Fruit fly (Drosophila melanogaster): ENCODE measurements around the gene indra.

Gene indra

DNA sequence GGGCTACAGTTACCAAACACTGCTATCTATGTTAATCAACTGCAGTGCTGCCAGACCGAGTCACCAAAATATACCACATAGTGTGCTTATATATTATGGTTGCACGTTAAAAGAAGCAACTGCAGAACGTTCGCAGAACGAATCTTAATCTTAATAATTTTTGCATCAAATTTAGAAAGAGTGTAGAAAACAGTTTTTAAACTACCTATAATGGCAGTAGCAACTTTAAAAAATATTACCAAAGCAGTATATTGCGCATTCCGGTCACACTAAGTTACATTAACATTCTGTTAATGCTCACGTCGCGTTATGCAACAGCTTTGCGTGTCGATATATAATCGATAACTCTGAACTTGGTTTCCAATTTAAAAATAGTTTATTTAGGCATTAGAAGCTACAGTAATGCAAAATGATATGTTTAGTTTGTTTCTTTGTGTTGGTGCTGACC is at the start of gene indra (continued):
- TF ChIP-seq HLH4C (GFP tag; IDR thresholded peaks at IDR 0.05; ENCODE audit: partially characterized antibody) (peak; percentile 46; the same call in 2 of the 3 replicates), exex (tag; optimal IDR thresholded peaks at IDR 0.05) (no peak), fd3F (GFP tag; optimal IDR thresholded peaks at IDR 0.05) (peak; percentile 11), CG4707 (GFP tag; optimal IDR thresholded peaks at IDR 0.05) (no peak), Ssrp (tag; optimal IDR thresholded peaks at IDR 0.05) (peak; percentile 53), bbx (GFP tag; IDR thresholded peaks at IDR 0.05; ENCODE audit: partially characterized antibody) (peak; percentile 76), CG2199 (GFP tag; IDR thresholded peaks at IDR 0.05) (no peak), btn (GFP tag; optimal IDR thresholded peaks at IDR 0.05) (no peak), CG12236 (GFP tag; optimal IDR thresholded peaks at IDR 0.05) (peak; percentile 46), salm (tag; optimal IDR thresholded peaks at IDR 0.05) (no peak), D19B (GFP tag; optimal IDR thresholded peaks at IDR 0.05) (no peak), Asciz (GFP tag; optimal IDR thresholded peaks at IDR 0.05) (no peak), zen2 (GFP tag; IDR thresholded peaks at IDR 0.05; ENCODE audit: partially characterized antibody) (no peak), E2f1 (GFP tag; IDR thresholded peaks at IDR 0.05) (no peak), CG13424 (tag; optimal IDR thresholded peaks at IDR 0.05) (peak; percentile 76), vnd (GFP tag; IDR thresholded peaks at IDR 0.05; ENCODE audit: partially characterized antibody) (peak; percentile 46; the same call in 2 of the 3 replicates), CG4360 (GFP tag; IDR thresholded peaks at IDR 0.05) (no peak), wek (GFP tag; optimal IDR thresholded peaks at IDR 0.05) (no peak), CG4617 (GFP tag; optimal IDR thresholded peaks at IDR 0.05; ENCODE audit: borderline replicate concordance) (peak; percentile 78), CG2116 (GFP tag; optimal IDR thresholded peaks at IDR 0.05) (peak; percentile 97), CG2875 (GFP tag; optimal IDR thresholded peaks at IDR 0.05) (no peak), CG14860 (GFP tag; IDR thresholded peaks at IDR 0.05; ENCODE audit: partially characterized antibody) (peak; percentile 38; the same call in 1 of the 3 replicates), CG13123 (GFP tag; optimal IDR thresholded peaks at IDR 0.05) (peak; percentile 27), twi (tag; optimal IDR thresholded peaks at IDR 0.05) (peak; percentile 47), zfh2 (GFP tag; optimal IDR thresholded peaks at IDR 0.05) (peak; percentile 74), Dip2 (GFP tag; IDR thresholded peaks at IDR 0.05) (no peak), CG5953 (GFP tag; IDR thresholded peaks at IDR 0.05) (no peak), CG7271 (tag; optimal IDR thresholded peaks at IDR 0.05) (peak; percentile 24), CG4282 (GFP tag; optimal IDR thresholded peaks at IDR 0.05) (no peak), inv (GFP tag; IDR thresholded peaks at IDR 0.05; ENCODE audit: partially characterized antibody) (no peak; the same call in 1 of the 2 replicates), Jarid2 (GFP tag; optimal IDR thresholded peaks at IDR 0.05) (no peak), CG10274 (GFP tag; optimal IDR thresholded peaks at IDR 0.05) (peak; percentile 7), cad (GFP tag; optimal IDR thresholded peaks at IDR 0.05) (no peak), CG7745 (tag; optimal IDR thresholded peaks at IDR 0.05) (no peak), MBD-R2 (GFP tag; IDR thresholded peaks at IDR 0.05) (peak; percentile 65), run (tag; optimal IDR thresholded peaks at IDR 0.05) (no peak), dimm (GFP tag; IDR thresholded peaks at IDR 0.05) (no peak), Dbx (GFP tag; IDR thresholded peaks at IDR 0.05) (peak; percentile 46; the same call in 1 of the 3 replicates), ash1 (GFP tag; optimal IDR thresholded peaks at IDR 0.05) (no peak), Oli (tag; optimal IDR thresholded peaks at IDR 0.05) (no peak), org-1 (GFP tag; optimal IDR thresholded peaks at IDR 0.05) (no peak), nerfin-1 (tag; optimal IDR thresholded peaks at IDR 0.05) (peak; percentile 33), wor (GFP tag; IDR thresholded peaks at IDR 0.05) (no peak), chn (GFP tag; optimal IDR thresholded peaks at IDR 0.05) (peak; percentile 64), Vsx1 (GFP tag; optimal IDR thresholded peaks at IDR 0.05) (no peak), Doc2 (GFP tag; IDR thresholded peaks at IDR 0.05) (no peak), CG3407 (GFP tag; optimal IDR thresholded peaks at IDR 0.05) (no peak), Bteb2 (GFP tag; optimal IDR thresholded peaks at IDR 0.05) (peak; percentile 61), cato (GFP tag; optimal IDR thresholded peaks at IDR 0.05; ENCODE audit: borderline replicate concordance) (peak; percentile 64), CG4328 (GFP tag; optimal IDR thresholded peaks at IDR 0.05) (peak; percentile 49)

Measured in whole organism, embryonic.